Worm (Caenorhabditis elegans) whole organism, late embryonic: ENCODE results near the gene Y22D7AL.4.

Experiments used
- C08G9.2 ChIP-seq: sonication (generic microtip); optimal IDR thresholded peaks from 2 replicates; lab custom pipeline; 2016; ENCODE audit warnings: mild to moderate bottlenecking, missing genetic modification characterization, moderate library complexity, missing compliant biosample characterization
- C38D4.7 ChIP-seq: fragments of 200-800 bp; sonication (Bioruptor generic); optimal IDR thresholded peaks from 2 replicates; lab custom pipeline; 2018; ENCODE audit warnings: mild to moderate bottlenecking, missing genetic modification characterization, moderate library complexity, missing compliant biosample characterization
- F13H6.1 ChIP-seq: sonication (generic microtip); optimal IDR thresholded peaks from 2 replicates; lab custom pipeline; 2016; ENCODE audit warnings: missing genetic modification characterization, missing compliant biosample characterization
- K02D7.2 ChIP-seq: sonication (generic microtip); optimal IDR thresholded peaks from 2 replicates; lab custom pipeline; 2017; ENCODE audit warnings: mild to moderate bottlenecking, missing genetic modification characterization, missing compliant biosample characterization
- K09A11.1 ChIP-seq: sonication (generic microtip); optimal IDR thresholded peaks from 2 replicates; lab custom pipeline; 2017; ENCODE audit warnings: antibody characterized with exemption, mild to moderate bottlenecking, missing genetic modification characterization, missing compliant biosample characterization; ENCODE audit not compliant: insufficient read depth
- T23F11.4 ChIP-seq: fragments of 200-800 bp; sonication (Bioruptor generic); optimal IDR thresholded peaks from 2 replicates; lab custom pipeline; 2018; ENCODE audit warnings: mild to moderate bottlenecking, missing genetic modification characterization, missing compliant biosample characterization
- Y22D7AL.16 ChIP-seq: sonication (generic microtip); optimal IDR thresholded peaks from 2 replicates; lab custom pipeline; 2016; ENCODE audit warnings: missing genetic modification characterization, missing compliant biosample characterization
- ahr-1 ChIP-seq: sonication (generic microtip); optimal IDR thresholded peaks from 2 replicates; lab custom pipeline; 2016; ENCODE audit warnings: missing genetic modification characterization, missing compliant biosample characterization
- ama-1 ChIP-seq: fragments of 150-350 bp; optimal IDR thresholded peaks from 2 replicates; lab custom pipeline; 2014
- ceh-2 ChIP-seq: sonication (generic microtip); optimal IDR thresholded peaks from 2 replicates; lab custom pipeline; 2016; ENCODE audit warnings: missing genotype, missing genetic modification characterization, missing compliant biosample characterization
- ceh-30 ChIP-seq: fragments of 150-350 bp; optimal IDR thresholded peaks from 2 replicates; lab custom pipeline; 2014; ENCODE audit warnings: missing biosample characterization, missing genetic modification characterization
- ceh-45 ChIP-seq: fragments of 200-800 bp; sonication (Bioruptor generic); IDR thresholded peaks from 2 replicates; pipeline ENCODE4 v1.3.6; 2022; ENCODE audit warnings: missing genetic modification reagents, missing genetic modification characterization, missing compliant biosample characterization
- ceh-6 ChIP-seq: fragments of 200-800 bp; sonication (Bioruptor generic); optimal IDR thresholded peaks from 2 replicates; lab custom pipeline; 2018; ENCODE audit warnings: mild to moderate bottlenecking, missing genetic modification characterization, missing compliant biosample characterization
- ceh-9 ChIP-seq: sonication (generic microtip); optimal IDR thresholded peaks from 2 replicates; lab custom pipeline; 2016; ENCODE audit warnings: mild to moderate bottlenecking, missing genetic modification characterization, inconsistent platforms, missing compliant biosample characterization
- dve-1 ChIP-seq: sonication (generic microtip); optimal IDR thresholded peaks from 2 replicates; lab custom pipeline; 2017; ENCODE audit warnings: antibody characterized with exemption, mild to moderate bottlenecking, missing genetic modification characterization, missing compliant biosample characterization
- elt-2 ChIP-seq: sonication (generic microtip); optimal IDR thresholded peaks from 2 replicates; lab custom pipeline; 2016; ENCODE audit warnings: missing genetic modification reagents, missing genetic modification characterization, missing compliant biosample characterization
- ets-4 ChIP-seq: sonication (generic microtip); optimal IDR thresholded peaks from 2 replicates; lab custom pipeline; 2016; ENCODE audit warnings: missing genetic modification characterization, missing compliant biosample characterization
- eyg-1 ChIP-seq: sonication (generic microtip); optimal IDR thresholded peaks from 2 replicates; lab custom pipeline; 2016; ENCODE audit warnings: missing genotype, missing genetic modification characterization, missing compliant biosample characterization
- gmeb-2 ChIP-seq: sonication (generic microtip); optimal IDR thresholded peaks from 2 replicates; lab custom pipeline; 2016; ENCODE audit warnings: missing genetic modification characterization, inconsistent platforms, missing compliant biosample characterization
- hlh-15 ChIP-seq: sonication (generic microtip); optimal IDR thresholded peaks from 2 replicates; lab custom pipeline; 2016; ENCODE audit warnings: missing genetic modification characterization, missing compliant biosample characterization
- hlh-8 ChIP-seq: sonication (generic microtip); optimal IDR thresholded peaks from 2 replicates; lab custom pipeline; 2016; ENCODE audit warnings: missing genotype, missing genetic modification characterization, missing compliant biosample characterization
- lim-6 ChIP-seq: sonication (generic microtip); optimal IDR thresholded peaks from 2 replicates; lab custom pipeline; 2016; ENCODE audit warnings: missing genetic modification characterization, missing compliant biosample characterization
- madf-2 ChIP-seq: sonication (generic microtip); optimal IDR thresholded peaks from 2 replicates; lab custom pipeline; 2017; ENCODE audit warnings: missing genetic modification characterization, missing compliant biosample characterization
- nfya-1 ChIP-seq: sonication (generic microtip); optimal IDR thresholded peaks from 2 replicates; lab custom pipeline; 2017; ENCODE audit warnings: missing genetic modification characterization, mild to moderate bottlenecking, missing compliant biosample characterization, antibody characterized with exemption, moderate library complexity
- nhr-232 ChIP-seq: sonication (generic microtip); optimal IDR thresholded peaks from 2 replicates; lab custom pipeline; 2016; ENCODE audit warnings: missing genetic modification characterization, missing compliant biosample characterization
- npax-4 ChIP-seq: sonication (generic microtip); optimal IDR thresholded peaks from 2 replicates; lab custom pipeline; 2016; ENCODE audit warnings: missing genetic modification characterization, missing compliant biosample characterization
- pat-9 ChIP-seq: fragments of 200-800 bp; sonication (Bioruptor generic); optimal IDR thresholded peaks from 2 replicates; lab custom pipeline; 2018; ENCODE audit warnings: mild to moderate bottlenecking, missing genetic modification characterization, moderate library complexity, missing compliant biosample characterization
- pax-1 ChIP-seq: fragments of 150-350 bp; optimal IDR thresholded peaks from 2 replicates; lab custom pipeline; 2014; ENCODE audit warnings: missing biosample characterization, missing genetic modification characterization
- pros-1 ChIP-seq: fragments of 150-350 bp; optimal IDR thresholded peaks from 2 replicates; lab custom pipeline; 2014; ENCODE audit warnings: missing biosample characterization, missing genetic modification reagents, missing genetic modification characterization
- ref-2 ChIP-seq: sonication (generic microtip); optimal IDR thresholded peaks from 2 replicates; lab custom pipeline; 2016; ENCODE audit warnings: missing genetic modification characterization, missing compliant biosample characterization
- sox-2 ChIP-seq: fragments of 200-800 bp; sonication (Bioruptor generic); IDR thresholded peaks from 2 replicates; pipeline ENCODE4 v1.3.6; 2022; ENCODE audit warnings: missing genetic modification reagents, missing genetic modification characterization, missing compliant biosample characterization
- sox-4 ChIP-seq: sonication (generic microtip); optimal IDR thresholded peaks from 2 replicates; lab custom pipeline; 2017; ENCODE audit warnings: mild to moderate bottlenecking, missing genetic modification characterization, inconsistent platforms, missing compliant biosample characterization
- tbx-7 ChIP-seq: sonication (generic microtip); optimal IDR thresholded peaks from 2 replicates; lab custom pipeline; 2016; ENCODE audit warnings: missing genotype, missing genetic modification characterization, missing compliant biosample characterization
- ttx-3 ChIP-seq: sonication (generic microtip); optimal IDR thresholded peaks from 2 replicates; lab custom pipeline; 2016; ENCODE audit warnings: missing genetic modification reagents, missing genetic modification characterization, missing compliant biosample characterization
- unc-3 ChIP-seq, 2 experiments: fragments of 200-800 bp in 1 of 2; sonication (Bioruptor generic) in 1 of 2; sonication (generic microtip) in 1 of 2; conservative IDR thresholded peaks in 1 of 2; optimal IDR thresholded peaks in 1 of 2; 2 replicates each; pipeline versions ENCODE4 v1.3.6 to Lab custom; 2016 to 2022; ENCODE audit warnings: missing compliant biosample characterization in 2 of 2, missing genetic modification characterization in 2 of 2, missing genetic modification reagents in 1 of 2
- unc-55 ChIP-seq: sonication (generic microtip); optimal IDR thresholded peaks from 2 replicates; lab custom pipeline; 2017; ENCODE audit warnings: missing biosample characterization, missing genetic modification reagents, missing genetic modification characterization
- zip-5 ChIP-seq: sonication (generic microtip); optimal IDR thresholded peaks from 2 replicates; lab custom pipeline; 2016; ENCODE audit warnings: missing genetic modification characterization, missing compliant biosample characterization

The Y22D7AL.4 gene

ce11 chrIII:1618915-1619314, 7.5 kb upstream of the Y22D7AL.4 start, which contains the start of gene Y22D7AL.10 (continued):
- TF ChIP-seq unc-3 (GFP tag; conservative IDR thresholded peaks at IDR 0.05; lab: Robert Waterston, UW) (0 out of 2 replicates have a peak, but pooled peaks have one; percentile 45), unc-3 (tag; optimal IDR thresholded peaks at IDR 0.05; lab: Kevin White, UChicago) (peak; percentile 82), zip-5 (peak; percentile 48), Y22D7AL.16 (peak; percentile 20), sox-4 (peak; percentile 54), lim-6 (peak; percentile 57), hlh-8 (tag; lab: Kevin White, UChicago) (peak; percentile 79), nhr-232 (tag; lab: Kevin White, UChicago) (peak; percentile 59), npax-4 (tag; lab: Kevin White, UChicago) (peak; percentile 36), pax-1 (tag; lab: Kevin White, UChicago) (peak; percentile 93), pat-9 (tag; lab: Kevin White, UChicago) (peak; percentile 91), nfya-1 (tag; lab: Kevin White, UChicago) (peak; percentile 100), ama-1 (lab: Kevin White, UChicago) (no peak), K09A11.1 (peak; percentile 92), madf-2 (tag; lab: Kevin White, UChicago) (peak; percentile 72), gmeb-2 (tag; lab: Kevin White, UChicago) (peak; percentile 74), ref-2 (tag; lab: Kevin White, UChicago) (peak; percentile 97), elt-2 (tag; lab: Kevin White, UChicago) (peak; percentile 93), ceh-30 (no peak), T23F11.4 (GFP tag; lab: Kevin White, UChicago) (peak; percentile 72), ttx-3 (peak; percentile 79), F13H6.1 (tag; lab: Kevin White, UChicago) (peak; percentile 80), C38D4.7 (GFP tag; lab: Kevin White, UChicago) (peak; percentile 66), pros-1 (tag; lab: Kevin White, UChicago) (peak; percentile 18), eyg-1 (peak; percentile 83), ceh-6 (GFP tag; lab: Kevin White, UChicago) (peak; percentile 66), ahr-1 (tag; lab: Kevin White, UChicago) (peak; percentile 59)
- TF ChIP-seq, all 69 proteins: peak for 60

- TF ChIP-seq dve-1 (tag; lab: Kevin White, UChicago) (no peak), unc-55 (GFP tag; lab: Kevin White, UChicago) (no peak), Y22D7AL.16 (no peak), ets-4 (tag; lab: Kevin White, UChicago) (no peak), ref-2 (tag; lab: Kevin White, UChicago) (no peak), ceh-45 (no peak), ceh-2 (tag; lab: Kevin White, UChicago) (no peak), hlh-15 (no peak), pax-1 (tag; lab: Kevin White, UChicago) (no peak), ceh-6 (GFP tag; lab: Kevin White, UChicago) (no peak), K02D7.2 (tag; lab: Kevin White, UChicago) (no peak), C08G9.2 (tag; lab: Kevin White, UChicago) (no peak)
These were observed 7.0 kb upstream of the Y22D7AL.4 start, which contains the start of gene hsp-60 for ce11 chrIII:1619442-1619841. Gene hsp-60, plus strand, starts transcription at chrIII:1619742.

ce11 chrIII:1619890-1620289, 6.5 kb upstream of the Y22D7AL.4 start:
- TF ChIP-seq C08G9.2 (tag; lab: Kevin White, UChicago) = no peak
- no peak for TF ChIP-seq sox-4
- TF ChIP-seq hlh-15 = no peak
- TF ChIP-seq tbx-7 (tag; lab: Kevin White, UChicago) = no peak
- TF ChIP-seq elt-2 (tag; lab: Kevin White, UChicago) = no peak
- no peak for TF ChIP-seq K09A11.1
- TF ChIP-seq madf-2 (tag; lab: Kevin White, UChicago) = no peak
- TF ChIP-seq pax-1 (tag; lab: Kevin White, UChicago) = no peak
- no peak for TF ChIP-seq C38D4.7 (GFP tag; lab: Kevin White, UChicago)
- no peak for TF ChIP-seq dve-1 (tag; lab: Kevin White, UChicago)
- TF ChIP-seq gmeb-2 (tag; lab: Kevin White, UChicago) = no peak
- no peak for TF ChIP-seq ceh-2 (tag; lab: Kevin White, UChicago)
- no peak for TF ChIP-seq ceh-9 (tag; lab: Kevin White, UChicago)
- no peak for TF ChIP-seq sox-2
